Worm (Caenorhabditis elegans) whole organism, dauer: ENCODE results near the gene scl-18.

Source experiments
- unc-62 ChIP-seq: sonication (generic microtip); optimal IDR thresholded peaks from 2 replicates; lab custom pipeline; 2017; ENCODE audit warnings: missing biosample characterization, missing genetic modification reagents, missing genetic modification characterization

scl-18 gene

DNA sequence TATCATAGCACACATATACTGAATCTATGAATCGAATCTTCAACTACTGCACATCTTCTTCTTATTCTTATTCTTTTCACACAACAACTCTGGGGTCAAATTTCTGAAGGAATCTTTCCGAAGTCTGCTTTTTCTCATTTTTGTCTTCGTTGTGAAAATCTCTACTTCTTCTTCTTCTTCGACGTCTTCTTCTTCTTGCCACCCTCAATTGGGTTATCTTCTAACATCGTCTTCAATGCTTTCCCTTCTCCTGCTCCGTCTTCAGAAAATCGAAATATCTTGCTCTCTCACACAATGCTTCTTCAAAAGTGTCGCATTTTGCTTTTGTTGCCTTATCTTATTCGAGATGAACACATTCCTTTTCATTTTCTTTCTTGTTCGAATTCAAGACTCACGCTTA is 31.0 kb downstream of the scl-18 start:
- no peak for TF ChIP-seq unc-62 (GFP tag; lab: Kevin White, UChicago)

DNA sequence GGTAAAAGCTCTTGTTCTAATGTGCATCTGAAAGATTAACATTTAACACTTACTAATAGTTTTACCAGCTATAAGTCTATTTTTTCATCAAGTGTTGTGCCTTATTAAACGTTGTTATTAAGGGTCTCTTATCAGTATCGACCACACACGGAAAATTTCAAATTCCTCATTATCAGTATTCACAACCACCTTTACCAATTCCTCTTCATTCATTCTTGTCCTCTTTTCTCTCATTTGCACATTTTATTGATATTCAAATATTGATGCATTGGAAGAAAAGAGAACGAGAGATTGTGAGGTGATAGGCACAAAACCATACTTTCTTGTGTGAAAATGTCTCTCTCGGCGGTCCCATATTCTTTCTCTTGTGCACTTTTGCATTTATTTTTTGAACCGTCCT is 32.4 kb downstream of the scl-18 start:
- no peak for TF ChIP-seq unc-62 (GFP tag; lab: Kevin White, UChicago)

DNA sequence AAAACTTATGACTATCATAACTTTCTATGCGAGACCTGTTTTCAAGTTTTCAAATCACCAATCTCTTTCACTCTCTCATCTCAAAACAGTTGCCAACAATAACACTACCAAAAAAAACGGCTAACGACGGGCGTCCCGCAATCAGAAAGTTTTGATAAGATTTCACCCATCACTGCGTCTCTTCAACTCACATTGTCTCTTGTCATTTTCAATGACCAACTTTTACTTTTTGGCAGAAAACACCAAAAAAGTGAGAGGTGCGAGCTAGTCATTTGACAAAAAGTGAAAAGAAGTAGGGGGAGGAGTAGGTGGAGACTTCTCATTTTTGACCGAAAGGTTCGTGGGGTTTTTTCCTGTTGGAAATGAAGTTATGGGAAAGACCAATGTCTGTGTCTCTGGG is 35.6 kb downstream of the scl-18 start:
- TF ChIP-seq unc-62 (GFP tag; lab: Kevin White, UChicago): no peak

DNA sequence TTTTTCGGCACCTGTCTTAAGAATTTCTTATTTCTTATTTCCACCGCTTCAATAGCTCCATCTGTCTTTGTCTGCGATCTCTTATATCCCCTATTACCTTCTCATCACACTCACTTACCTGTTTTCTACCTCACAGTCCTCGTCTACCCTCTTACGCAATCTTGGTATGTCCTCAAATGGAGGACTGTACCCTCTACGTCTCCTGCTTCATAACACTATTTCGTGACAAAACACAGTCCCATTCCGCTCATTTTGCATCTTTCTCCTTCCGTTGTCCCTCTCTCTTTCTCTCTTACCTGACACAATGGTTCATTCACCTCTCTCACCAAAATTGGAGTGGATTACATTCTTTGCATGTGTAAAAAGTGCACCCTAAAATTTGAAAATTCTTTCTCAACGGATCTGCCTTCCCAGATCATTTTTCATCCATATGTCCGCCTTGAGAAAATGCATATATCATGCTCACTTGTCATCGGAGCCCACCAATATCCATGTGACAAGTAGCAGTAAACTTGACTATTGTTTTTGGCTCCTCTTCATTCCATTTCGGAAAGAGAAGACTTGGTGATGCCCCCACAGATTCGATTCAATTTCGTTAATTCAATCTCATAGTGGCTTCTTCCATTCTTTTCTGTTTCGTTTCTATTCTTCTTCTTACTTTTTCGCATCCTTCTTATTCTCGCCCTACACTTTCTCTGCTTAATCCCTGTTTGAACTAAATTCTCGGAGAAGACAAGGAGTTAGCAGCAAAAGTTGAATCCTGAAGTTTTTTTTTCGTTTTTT is 36.9 kb downstream of the scl-18 start:
- TF ChIP-seq unc-62 (GFP tag; lab: Kevin White, UChicago): no peak

DNA sequence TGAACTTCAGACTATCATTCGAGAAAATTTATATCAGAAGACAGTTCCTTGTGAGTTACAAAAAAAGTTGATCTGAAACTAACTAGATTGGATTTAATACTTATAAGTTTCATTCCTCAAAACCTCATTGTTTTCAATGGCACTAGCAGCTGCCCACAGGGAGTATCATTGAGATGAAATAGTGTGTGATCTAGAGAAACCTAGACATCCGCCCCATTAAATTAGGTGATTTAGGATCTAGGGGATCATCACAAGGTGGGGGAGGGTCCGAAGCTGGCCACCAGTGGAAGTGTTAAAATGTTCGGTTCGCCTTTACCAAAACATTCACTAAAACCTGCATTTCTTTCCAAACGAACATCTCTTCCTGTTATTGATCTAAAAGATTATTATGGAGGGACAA is 37.8 kb downstream of the scl-18 start:
- no peak for TF ChIP-seq unc-62 (GFP tag; lab: Kevin White, UChicago)

DNA sequence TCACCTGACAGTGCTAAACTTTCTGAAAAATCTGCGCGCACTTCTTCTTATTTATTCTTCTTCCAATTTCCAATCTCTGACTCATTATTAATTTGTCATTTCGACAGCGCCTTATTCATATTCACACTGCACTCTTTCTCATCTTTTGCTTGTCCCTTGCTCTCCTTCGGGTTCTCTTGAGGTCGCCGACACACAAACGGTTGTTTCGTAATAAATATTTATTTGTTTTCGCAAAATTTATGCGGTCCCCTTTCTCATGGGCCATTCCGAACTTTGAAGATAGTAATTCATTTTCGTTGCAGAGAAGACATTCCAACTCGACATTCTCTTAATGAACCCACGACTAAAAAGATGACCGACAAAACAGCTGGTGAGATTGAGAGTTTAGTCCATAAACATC is 39.5 kb downstream of the scl-18 start, which contains the start of gene magi-1:
Gene magi-1 (plus strand): TSS at position 301 of the 400 bp plus-strand sequence.
- TF ChIP-seq unc-62 (GFP tag; lab: Kevin White, UChicago): no peak

DNA sequence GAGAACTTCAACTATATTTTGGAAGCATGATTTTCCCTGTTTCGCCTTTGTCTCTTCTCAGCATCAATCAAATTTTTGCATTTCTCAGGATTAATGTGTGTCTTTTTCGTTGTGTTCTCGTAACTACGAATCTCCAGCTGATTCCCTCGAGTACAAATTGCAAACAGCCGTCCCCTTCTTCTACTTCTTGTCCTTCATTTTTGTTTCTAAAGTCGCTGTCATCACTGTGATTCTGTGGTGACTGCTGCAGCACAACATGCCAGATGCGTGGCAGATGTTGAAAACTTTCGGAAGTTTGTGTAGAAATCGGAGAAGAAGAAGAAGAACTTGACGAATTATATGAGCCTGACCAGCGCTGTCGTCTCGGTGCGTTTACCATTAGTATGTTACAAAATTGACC is 40.9 kb downstream of the scl-18 start:
- TF ChIP-seq unc-62 (GFP tag; lab: Kevin White, UChicago): no peak

DNA sequence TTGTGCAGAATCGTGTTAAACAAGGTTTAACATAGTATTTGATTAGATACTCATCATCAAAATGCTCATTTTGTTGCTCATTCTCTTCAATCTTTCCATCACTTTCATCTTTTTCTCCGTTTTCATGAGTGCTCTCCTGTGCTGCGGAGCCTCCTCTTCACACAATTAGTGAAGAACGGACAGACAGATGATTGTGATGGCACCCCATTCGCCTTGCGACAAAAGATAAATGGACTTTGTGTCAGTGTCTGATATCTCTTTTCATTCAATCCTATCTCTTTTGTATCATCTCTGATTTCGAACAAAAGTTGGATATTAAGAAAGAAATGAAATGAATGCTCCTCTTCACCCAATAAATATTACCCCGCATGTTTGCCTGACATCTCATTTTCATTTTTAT is 43.9 kb downstream of the scl-18 start:
- TF ChIP-seq unc-62 (GFP tag; lab: Kevin White, UChicago): no peak

DNA sequence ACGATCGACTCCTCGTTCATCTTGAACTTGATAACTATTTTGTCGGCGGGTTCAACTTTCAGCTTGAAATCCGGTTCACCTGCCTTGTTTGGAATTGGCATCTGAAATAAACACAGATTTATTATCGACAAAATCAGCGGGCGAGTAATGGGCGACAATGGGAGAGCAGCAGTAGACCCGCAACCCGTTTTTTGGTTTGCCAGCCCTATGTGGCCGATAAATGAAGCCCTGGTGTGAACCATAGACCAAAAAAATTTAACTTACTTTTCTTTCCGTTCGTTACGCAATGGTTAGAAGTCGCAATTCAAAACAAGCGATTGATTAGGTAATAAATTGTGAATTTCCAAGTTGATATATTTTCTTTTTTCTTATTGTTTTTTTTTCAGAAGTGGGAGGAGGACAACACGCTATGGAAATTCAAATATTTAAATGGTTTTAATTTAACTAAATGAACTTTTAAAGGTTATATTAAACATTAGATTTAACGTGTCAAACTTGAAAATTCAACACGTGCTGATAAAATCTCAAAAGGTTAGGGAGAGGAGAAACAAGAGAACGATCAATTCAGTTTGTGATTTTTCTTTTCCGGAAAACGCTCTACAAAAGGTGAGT is 50.4 kb downstream of the scl-18 start, which contains the start of the genes T22B3.3 and alg-3:
Gene T22B3.3 (minus strand): TSS at position 101 of the 612 bp plus-strand sequence.
Gene alg-3 (plus strand): TSS at position 562 of the 612 bp plus-strand sequence.
- no peak for TF ChIP-seq unc-62 (GFP tag; lab: Kevin White, UChicago)
